Fruit fly (Drosophila melanogaster) whole organism, pupa: ENCODE measurements around the gene Sfp93F.
A peak's percentile ranks its signal among the peaks of the same experiment; 100 is the strongest.

Experiments
- CG14655 ChIP-seq: fragments of 200-800 bp; sonication (Bioruptor generic); optimal IDR thresholded peaks from 3 replicates; lab custom pipeline; 2017; ENCODE audit warnings: mild to moderate bottlenecking, missing biosample characterization, missing genetic modification reagents, missing genetic modification characterization
- CG15710 ChIP-seq: fragments of 200-800 bp; sonication (Bioruptor generic); optimal IDR thresholded peaks from 2 replicates; lab custom pipeline; 2018; ENCODE audit warnings: missing biosample characterization, mild to moderate bottlenecking, missing genetic modification characterization, moderate library complexity
- CG32121 ChIP-seq: fragments of 200-800 bp; sonication (Bioruptor generic); IDR thresholded peaks from 2 replicates; pipeline ENCODE4 v1.3.6; 2022; ENCODE audit warnings: missing biosample characterization, missing genetic modification characterization
- CG34367 ChIP-seq: fragments of 200-800 bp; sonication (Bioruptor generic); optimal IDR thresholded peaks from 2 replicates; lab custom pipeline; 2018; ENCODE audit warnings: missing biosample characterization, mild to moderate bottlenecking, missing genetic modification characterization
- CG4496 ChIP-seq: fragments of 200-800 bp; sonication (Bioruptor generic); IDR thresholded peaks from 3 replicates; pipeline ENCODE4 v1.3.6; 2022; ENCODE audit warnings: missing biosample characterization, missing genetic modification characterization
- CG8301 ChIP-seq: fragments of 200-800 bp; sonication (Bioruptor generic); optimal IDR thresholded peaks from 2 replicates; lab custom pipeline; 2018; ENCODE audit warnings: missing biosample characterization, mild to moderate bottlenecking, missing genetic modification characterization
- EcR ChIP-seq: fragments of 200-800 bp; sonication (Bioruptor generic); optimal IDR thresholded peaks from 3 replicates; lab custom pipeline; 2019; ENCODE audit warnings: missing biosample characterization, missing genetic modification characterization, mild to moderate bottlenecking, moderate library complexity, missing genetic modification reagents
- Pif1A ChIP-seq: fragments of 200-800 bp; sonication (Bioruptor generic); optimal IDR thresholded peaks from 3 replicates; lab custom pipeline; 2016; ENCODE audit warnings: missing biosample characterization, missing genetic modification characterization
- Snoo ChIP-seq: fragments of 200-800 bp; sonication (Bioruptor generic); optimal IDR thresholded peaks from 3 replicates; lab custom pipeline; 2017; ENCODE audit warnings: missing biosample characterization, mild to moderate bottlenecking, missing genetic modification characterization, inconsistent platforms
- gl ChIP-seq: fragments of 200-800 bp; sonication (Bioruptor generic); optimal IDR thresholded peaks from 2 replicates; lab custom pipeline; 2018; ENCODE audit warnings: missing biosample characterization, mild to moderate bottlenecking, missing genetic modification characterization
- rn ChIP-seq: fragments of 200-800 bp; sonication (Bioruptor generic); IDR thresholded peaks from 2 replicates; pipeline ENCODE4 v1.3.6; 2022; ENCODE audit warnings: missing biosample characterization, missing genetic modification characterization

DNA sequence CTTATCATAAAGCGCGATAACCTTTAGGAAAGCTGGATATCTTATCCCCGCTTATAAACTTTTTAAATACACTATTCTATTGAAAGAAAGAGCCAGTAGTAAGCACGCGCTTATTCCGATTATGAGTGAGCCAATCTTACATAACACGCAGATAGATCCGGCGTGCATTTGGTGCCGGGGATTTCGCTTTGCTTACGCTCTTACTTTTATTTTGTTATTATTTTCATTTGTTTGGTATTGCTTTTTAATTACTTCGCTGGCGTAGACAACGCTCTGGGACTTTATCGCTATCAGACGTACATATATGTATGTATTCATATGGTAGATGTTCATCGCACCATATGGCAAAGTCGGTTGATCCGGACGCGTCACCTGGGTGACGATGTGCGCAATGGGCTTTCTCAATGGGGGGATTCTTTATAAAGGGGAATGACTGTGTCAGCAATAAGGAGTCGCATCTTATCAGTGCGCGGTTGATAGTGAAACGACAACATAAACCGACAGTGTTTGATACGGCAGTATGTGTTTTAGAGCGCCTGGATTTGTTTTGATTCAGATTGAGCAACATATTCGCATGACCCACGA is 4.8 kb upstream of the Sfp93F start:
- TF ChIP-seq CG4496 (no peak), CG8301 (tag; lab: Kevin White, UChicago) (no peak), Snoo (tag; lab: Kevin White, UChicago) (no peak), EcR (GFP tag; lab: Kevin White, UChicago) (peak; percentile 65), CG32121 (GFP tag; lab: Robert Waterston, UW) (no peak), CG14655 (GFP tag; lab: Kevin White, UChicago) (no peak), CG34367 (tag; lab: Kevin White, UChicago) (no peak), Pif1A (GFP tag; lab: Kevin White, UChicago) (no peak), CG15710 (tag; lab: Kevin White, UChicago) (no peak), gl (tag; lab: Kevin White, UChicago) (no peak), rn (no peak)
